Fruit fly (Drosophila melanogaster) whole organism, pupa: ENCODE measurements around the gene Neu2.

Experiments used
- CG10348 ChIP-seq: fragments of 200-800 bp; sonication (Bioruptor generic); IDR thresholded peaks from 2 replicates; pipeline ENCODE4 v1.3.6; 2022; ENCODE audit warnings: missing biosample characterization, missing genetic modification characterization
- CG12605 ChIP-seq: fragments of 200-800 bp; sonication (Bioruptor generic); IDR thresholded peaks from 2 replicates; pipeline ENCODE4 v1.3.6; 2022; ENCODE audit warnings: missing biosample characterization, missing genetic modification characterization
- CG13204 ChIP-seq: fragments of 200-800 bp; sonication (Bioruptor generic); optimal IDR thresholded peaks from 2 replicates; lab custom pipeline; 2018; ENCODE audit warnings: missing biosample characterization, mild to moderate bottlenecking, missing genetic modification characterization, moderate library complexity
- CG14655 ChIP-seq: fragments of 200-800 bp; sonication (Bioruptor generic); optimal IDR thresholded peaks from 3 replicates; lab custom pipeline; 2017; ENCODE audit warnings: mild to moderate bottlenecking, missing biosample characterization, missing genetic modification reagents, missing genetic modification characterization
- CG15710 ChIP-seq: fragments of 200-800 bp; sonication (Bioruptor generic); optimal IDR thresholded peaks from 2 replicates; lab custom pipeline; 2018; ENCODE audit warnings: missing biosample characterization, mild to moderate bottlenecking, missing genetic modification characterization, moderate library complexity
- CG17806 ChIP-seq: fragments of 200-800 bp; sonication (Bioruptor generic); optimal IDR thresholded peaks from 2 replicates; lab custom pipeline; 2018; ENCODE audit warnings: missing biosample characterization, mild to moderate bottlenecking, missing genetic modification characterization, moderate library complexity
- CG32121 ChIP-seq: fragments of 200-800 bp; sonication (Bioruptor generic); IDR thresholded peaks from 2 replicates; pipeline ENCODE4 v1.3.6; 2022; ENCODE audit warnings: missing biosample characterization, missing genetic modification characterization
- CG34367 ChIP-seq: fragments of 200-800 bp; sonication (Bioruptor generic); optimal IDR thresholded peaks from 2 replicates; lab custom pipeline; 2018; ENCODE audit warnings: missing biosample characterization, mild to moderate bottlenecking, missing genetic modification characterization
- CG4496 ChIP-seq: fragments of 200-800 bp; sonication (Bioruptor generic); IDR thresholded peaks from 3 replicates; pipeline ENCODE4 v1.3.6; 2022; ENCODE audit warnings: missing biosample characterization, missing genetic modification characterization
- CG8159 ChIP-seq: fragments of 200-800 bp; sonication (Bioruptor generic); optimal IDR thresholded peaks from 3 replicates; lab custom pipeline; 2018; ENCODE audit warnings: missing biosample characterization, mild to moderate bottlenecking, missing genetic modification characterization, moderate library complexity
- CG8301 ChIP-seq: fragments of 200-800 bp; sonication (Bioruptor generic); optimal IDR thresholded peaks from 2 replicates; lab custom pipeline; 2018; ENCODE audit warnings: missing biosample characterization, mild to moderate bottlenecking, missing genetic modification characterization
- CG9948 ChIP-seq: fragments of 200-800 bp; sonication (Bioruptor generic); optimal IDR thresholded peaks from 2 replicates; lab custom pipeline; 2018; ENCODE audit warnings: missing biosample characterization, mild to moderate bottlenecking, missing genetic modification characterization, moderate library complexity
- D1 ChIP-seq: fragments of 200-800 bp; sonication (Bioruptor generic); optimal IDR thresholded peaks from 2 replicates; lab custom pipeline; 2018; ENCODE audit warnings: missing biosample characterization, mild to moderate bottlenecking, missing genetic modification characterization, moderate library complexity
- EcR ChIP-seq: fragments of 200-800 bp; sonication (Bioruptor generic); optimal IDR thresholded peaks from 3 replicates; lab custom pipeline; 2019; ENCODE audit warnings: missing biosample characterization, missing genetic modification characterization, mild to moderate bottlenecking, moderate library complexity, missing genetic modification reagents
- Ets98B ChIP-seq: fragments of 200-800 bp; sonication (Bioruptor generic); IDR thresholded peaks from 2 replicates; pipeline ENCODE4 v1.3.6; 2022; ENCODE audit warnings: missing biosample characterization, missing genetic modification characterization
- Pif1A ChIP-seq: fragments of 200-800 bp; sonication (Bioruptor generic); optimal IDR thresholded peaks from 3 replicates; lab custom pipeline; 2016; ENCODE audit warnings: missing biosample characterization, missing genetic modification characterization
- Pif1B ChIP-seq: fragments of 200-800 bp; sonication (Bioruptor generic); optimal IDR thresholded peaks from 3 replicates; lab custom pipeline; 2016; ENCODE audit warnings: missing biosample characterization, missing genetic modification characterization
- Snoo ChIP-seq: fragments of 200-800 bp; sonication (Bioruptor generic); optimal IDR thresholded peaks from 3 replicates; lab custom pipeline; 2017; ENCODE audit warnings: missing biosample characterization, mild to moderate bottlenecking, missing genetic modification characterization, inconsistent platforms
- fd96Ca ChIP-seq: fragments of 200-800 bp; sonication (Bioruptor generic); IDR thresholded peaks from 3 replicates; pipeline ENCODE4 v1.3.6; 2022; ENCODE audit warnings: missing biosample characterization, missing genetic modification characterization
- gl ChIP-seq: fragments of 200-800 bp; sonication (Bioruptor generic); optimal IDR thresholded peaks from 2 replicates; lab custom pipeline; 2018; ENCODE audit warnings: missing biosample characterization, mild to moderate bottlenecking, missing genetic modification characterization
- rn ChIP-seq: fragments of 200-800 bp; sonication (Bioruptor generic); IDR thresholded peaks from 2 replicates; pipeline ENCODE4 v1.3.6; 2022; ENCODE audit warnings: missing biosample characterization, missing genetic modification characterization

The Neu2 gene

DNA sequence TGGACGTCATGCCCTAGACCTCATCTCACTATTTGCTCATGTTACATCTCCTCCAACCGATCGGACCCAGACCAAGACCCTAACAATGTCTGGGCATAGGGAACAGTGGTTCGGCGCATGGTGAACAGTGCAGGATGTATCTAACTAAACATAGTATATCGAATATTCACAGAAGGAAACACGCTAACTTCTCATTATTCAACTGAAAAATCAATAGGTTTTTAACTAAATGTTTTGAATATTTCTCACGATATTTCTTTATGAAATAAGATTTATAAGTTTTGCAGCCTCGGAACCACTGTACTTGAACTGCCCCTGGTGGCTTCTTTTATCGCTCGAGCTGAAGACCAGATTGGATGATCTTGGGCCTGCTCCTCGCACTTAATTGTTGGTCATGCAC, 36.8 kb downstream of the Neu2 start:
- TF ChIP-seq CG32121 (GFP tag; lab: Robert Waterston, UW), result no peak
- no peak for TF ChIP-seq EcR (GFP tag; lab: Kevin White, UChicago)
- no peak for TF ChIP-seq CG12605 (GFP tag; lab: Robert Waterston, UW)
- peak; percentile 72 for TF ChIP-seq CG17806 (tag; lab: Kevin White, UChicago)
- peak; percentile 57 for TF ChIP-seq Pif1B
- TF ChIP-seq CG8301, result peak; percentile 34
- TF ChIP-seq Snoo (tag; lab: Kevin White, UChicago), result no peak
- no peak for TF ChIP-seq D1 (tag; lab: Kevin White, UChicago)
- TF ChIP-seq CG4496 (GFP tag; lab: Robert Waterston, UW), result 0 out of 3 replicates have a peak, but pooled peaks have one; percentile 23
- peak; percentile 61 for TF ChIP-seq CG34367 (tag; lab: Kevin White, UChicago)
- peak; percentile 32 for TF ChIP-seq gl
- no peak for TF ChIP-seq fd96Ca (GFP tag; lab: Robert Waterston, UW)
- peak; percentile 71 for TF ChIP-seq CG8159 (tag; lab: Kevin White, UChicago)
- TF ChIP-seq CG9948 (tag; lab: Kevin White, UChicago), result peak; percentile 70
- peak; percentile 70 for TF ChIP-seq Pif1A (GFP tag; lab: Kevin White, UChicago)
- no peak for TF ChIP-seq CG13204 (GFP tag; lab: Kevin White, UChicago)
- no peak for TF ChIP-seq rn
- peak; percentile 56 for TF ChIP-seq CG14655 (GFP tag; lab: Kevin White, UChicago)
- TF ChIP-seq CG15710 (tag; lab: Kevin White, UChicago), result peak; percentile 65
- TF ChIP-seq CG10348 (GFP tag; lab: Robert Waterston, UW), result no peak
- TF ChIP-seq Ets98B (GFP tag; lab: Robert Waterston, UW), result no peak
- TF ChIP-seq, all 21 proteins: peak for 11

dm6 chr3L:21450486-21450885, 39.9 kb downstream of the Neu2 start:
- TF ChIP-seq Snoo (tag; lab: Kevin White, UChicago) (no peak), Pif1B (no peak), D1 (tag; lab: Kevin White, UChicago) (no peak), CG32121 (GFP tag; lab: Robert Waterston, UW) (no peak), CG8159 (tag; lab: Kevin White, UChicago) (no peak), Ets98B (GFP tag; lab: Robert Waterston, UW) (no peak), CG13204 (GFP tag; lab: Kevin White, UChicago) (no peak), CG10348 (GFP tag; lab: Robert Waterston, UW) (no peak), EcR (GFP tag; lab: Kevin White, UChicago) (no peak), fd96Ca (GFP tag; lab: Robert Waterston, UW) (no peak), CG15710 (tag; lab: Kevin White, UChicago) (no peak), CG12605 (GFP tag; lab: Robert Waterston, UW) (no peak), CG4496 (GFP tag; lab: Robert Waterston, UW) (no peak), gl (no peak), CG9948 (tag; lab: Kevin White, UChicago) (no peak), CG14655 (GFP tag; lab: Kevin White, UChicago) (no peak)

DNA sequence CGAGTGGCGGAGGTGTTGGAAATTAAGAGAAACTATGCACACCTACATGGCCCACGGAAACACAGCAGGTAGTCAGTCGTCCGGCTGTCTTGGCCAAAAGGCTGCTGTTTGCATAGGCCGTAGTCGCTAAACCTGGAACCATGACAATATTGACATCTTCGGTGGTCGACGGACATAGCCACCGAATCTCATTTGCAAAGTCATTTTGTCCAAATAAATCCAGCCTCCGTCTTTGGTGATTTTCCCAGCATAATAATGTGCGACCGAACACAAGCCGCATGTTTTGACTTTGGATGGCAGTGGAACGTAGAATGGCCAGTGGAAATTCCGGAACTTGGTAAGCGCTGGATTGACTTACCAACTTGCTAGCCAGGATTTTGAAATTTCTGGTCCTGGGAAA, 41.0 kb downstream of the Neu2 start:
- TF ChIP-seq CG32121 (GFP tag; lab: Robert Waterston, UW), result no peak
- no peak for TF ChIP-seq Pif1B
- no peak for TF ChIP-seq CG15710 (tag; lab: Kevin White, UChicago)
- no peak for TF ChIP-seq Ets98B (GFP tag; lab: Robert Waterston, UW)
- TF ChIP-seq CG8301, result no peak
- no peak for TF ChIP-seq Pif1A (GFP tag; lab: Kevin White, UChicago)
- no peak for TF ChIP-seq CG12605 (GFP tag; lab: Robert Waterston, UW)
- TF ChIP-seq CG13204 (GFP tag; lab: Kevin White, UChicago), result no peak
- no peak for TF ChIP-seq D1 (tag; lab: Kevin White, UChicago)

DNA sequence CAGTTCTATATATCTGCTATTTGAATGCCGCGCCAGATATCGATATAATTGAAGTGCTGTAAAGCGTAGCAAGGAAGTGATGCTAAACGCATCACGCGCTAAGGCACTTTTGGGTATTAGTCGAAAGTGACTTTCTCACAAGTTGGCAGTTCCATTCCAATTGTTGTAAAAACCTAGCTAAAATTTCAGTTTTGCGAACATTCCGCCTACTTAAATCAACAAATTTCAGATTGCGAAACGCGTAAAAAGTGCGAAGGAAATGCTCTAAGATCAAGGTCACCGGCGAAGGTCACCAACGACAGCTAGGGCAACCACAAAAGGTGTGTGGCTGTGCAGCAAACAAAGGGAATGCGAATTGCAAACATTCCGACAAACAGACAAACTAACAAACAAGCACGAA, 44.7 kb downstream of the Neu2 start, which contains the start of gene Syx7:
TSS of gene Syx7 (plus strand) at position 131 of the 400 bp plus-strand sequence.
- TF ChIP-seq rn (no peak), Ets98B (GFP tag; lab: Robert Waterston, UW) (no peak), CG10348 (GFP tag; lab: Robert Waterston, UW) (no peak), CG15710 (tag; lab: Kevin White, UChicago) (no peak), CG12605 (GFP tag; lab: Robert Waterston, UW) (no peak), CG8159 (tag; lab: Kevin White, UChicago) (no peak), fd96Ca (GFP tag; lab: Robert Waterston, UW) (no peak), Pif1B (no peak), CG34367 (tag; lab: Kevin White, UChicago) (no peak), gl (no peak), CG17806 (tag; lab: Kevin White, UChicago) (no peak), Pif1A (GFP tag; lab: Kevin White, UChicago) (no peak)

- no peak for TF ChIP-seq CG32121 (GFP tag; lab: Robert Waterston, UW)
- no peak for TF ChIP-seq CG10348 (GFP tag; lab: Robert Waterston, UW)
- no peak for TF ChIP-seq CG8159 (tag; lab: Kevin White, UChicago)
- TF ChIP-seq CG8301, result no peak
- no peak for TF ChIP-seq CG4496 (GFP tag; lab: Robert Waterston, UW)
- no peak for TF ChIP-seq Ets98B (GFP tag; lab: Robert Waterston, UW)
- no peak for TF ChIP-seq CG14655 (GFP tag; lab: Kevin White, UChicago)
- TF ChIP-seq Pif1A (GFP tag; lab: Kevin White, UChicago), result no peak
- no peak for TF ChIP-seq Pif1B
- no peak for TF ChIP-seq D1 (tag; lab: Kevin White, UChicago)
- no peak for TF ChIP-seq EcR (GFP tag; lab: Kevin White, UChicago)
- no peak for TF ChIP-seq CG34367 (tag; lab: Kevin White, UChicago)
- TF ChIP-seq CG17806 (tag; lab: Kevin White, UChicago), result no peak
- TF ChIP-seq CG15710 (tag; lab: Kevin White, UChicago), result no peak
- no peak for TF ChIP-seq gl
- no peak for TF ChIP-seq fd96Ca (GFP tag; lab: Robert Waterston, UW)
- no peak for TF ChIP-seq CG12605 (GFP tag; lab: Robert Waterston, UW)
- no peak for TF ChIP-seq CG13204 (GFP tag; lab: Kevin White, UChicago)
- no peak for TF ChIP-seq Snoo (tag; lab: Kevin White, UChicago)
- TF ChIP-seq rn, result no peak
These were observed 45.7 kb downstream of the Neu2 start, which contains the start of gene Alp1 for dm6 chr3L:21444719-21445118. Gene Alp1, minus strand, starts transcription at chr3L:21444819.
